Worm (Caenorhabditis elegans): ENCODE measurements around the gene C38C3.6.

The C38C3.6 gene

DNA sequence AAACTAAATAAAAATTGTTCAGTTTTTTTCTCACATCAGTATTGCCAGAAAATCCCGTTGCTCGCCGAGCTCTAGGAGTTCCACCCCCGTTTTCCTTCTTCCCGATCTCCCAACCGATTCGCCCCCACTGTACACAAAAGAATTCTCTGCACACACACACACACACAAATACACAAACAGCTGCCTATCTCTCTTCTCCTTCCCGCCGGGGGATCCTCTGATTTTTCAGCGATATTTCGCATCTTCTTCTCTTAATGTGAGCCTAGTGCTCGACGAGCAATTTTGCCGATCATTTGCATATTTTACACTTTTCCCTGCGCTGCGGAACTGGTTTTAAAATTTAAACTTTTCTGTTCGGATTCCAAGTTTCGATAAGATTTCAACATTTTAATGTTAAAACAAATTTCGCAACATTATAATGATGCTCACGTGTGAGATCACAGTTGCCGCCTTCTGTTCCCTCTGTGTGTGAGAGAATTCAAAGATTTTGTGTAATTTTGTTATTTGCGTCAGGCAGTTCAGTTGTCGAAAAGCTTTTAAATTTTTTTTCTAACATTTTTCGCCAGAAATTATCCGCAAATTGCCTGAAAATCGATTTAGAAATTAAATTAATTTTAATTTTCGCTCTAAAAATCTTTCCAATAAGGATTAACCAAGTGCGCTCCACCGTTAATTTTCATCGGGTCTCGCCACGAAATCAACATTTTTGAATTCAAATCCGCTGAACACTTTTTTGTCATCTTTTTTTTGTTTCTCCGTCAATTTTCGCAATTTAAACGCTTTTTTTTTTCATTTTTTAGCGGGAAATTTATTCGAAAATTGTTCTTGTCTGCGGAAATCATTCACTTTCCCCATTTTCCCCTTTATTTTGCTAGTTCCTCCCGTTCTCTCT, 20.1 kb downstream of the C38C3.6 start:
- TF ChIP-seq lir-3 (tag; optimal IDR thresholded peaks at IDR 0.05; ENCODE audit: poor library complexity) (no peak), nhr-76 (tag; optimal IDR thresholded peaks at IDR 0.05) (no peak), mab-9 (GFP tag; IDR thresholded peaks at IDR 0.05) (no peak), nhr-237 (tag; optimal IDR thresholded peaks at IDR 0.05) (no peak), sptf-1 (tag; optimal IDR thresholded peaks at IDR 0.05) (no peak), Y116A8C.19 (tag; optimal IDR thresholded peaks at IDR 0.05; ENCODE audit: borderline replicate concordance) (no peak), lin-39 (tag; optimal IDR thresholded peaks at IDR 0.05) (peak; percentile 12), ceh-90 (tag; optimal IDR thresholded peaks at IDR 0.05) (no peak), zag-1 (tag; optimal IDR thresholded peaks at IDR 0.05) (peak; percentile 22), unc-30 (tag; optimal IDR thresholded peaks at IDR 0.05) (peak; percentile 50), nhr-84 (tag; optimal IDR thresholded peaks at IDR 0.05) (no peak), vab-15 (tag; optimal IDR thresholded peaks at IDR 0.05) (no peak), pqm-1 (tag; optimal IDR thresholded peaks at IDR 0.05) (no peak), elt-2 (tag; optimal IDR thresholded peaks at IDR 0.05) (no peak), irx-1 (tag; optimal IDR thresholded peaks at IDR 0.05) (peak; percentile 30), dsc-1 (tag; optimal IDR thresholded peaks at IDR 0.05) (peak; percentile 69), C16A3.4 (tag; optimal IDR thresholded peaks at IDR 0.05) (peak; percentile 72), blmp-1 (tag; optimal IDR thresholded peaks at IDR 0.05) (peak; percentile 61), zip-4 (GFP tag; optimal IDR thresholded peaks at IDR 0.05) (peak; percentile 21), ets-5 (GFP tag; IDR thresholded peaks at IDR 0.05) (no peak), lin-35 (GFP tag; optimal IDR thresholded peaks at IDR 0.05) (peak; percentile 94 to 95), isw-1 (GFP tag; IDR thresholded peaks at IDR 0.05) (peak; percentile 64), sup-37 (GFP tag; optimal IDR thresholded peaks at IDR 0.05) (peak; percentile 23), ceh-63 (GFP tag; optimal IDR thresholded peaks at IDR 0.05) (no peak), ceh-88 (GFP tag; IDR thresholded peaks at IDR 0.05) (peak; percentile 43; the same call in 1 of the 2 replicates), mep-1 (tag; optimal IDR thresholded peaks at IDR 0.05) (peak; percentile 86), nhr-11 (tag; optimal IDR thresholded peaks at IDR 0.05) (no peak), lsy-2 (tag; optimal IDR thresholded peaks at IDR 0.05) (peak; percentile 80 to 90), nhr-77 (tag; optimal IDR thresholded peaks at IDR 0.05) (peak; percentile 30), nhr-85 (tag) (peak; percentile 83), efl-1 (optimal IDR thresholded peaks at IDR 0.05) (peak; percentile 81 to 92), efl-1 (GFP tag; optimal IDR thresholded peaks at IDR 0.05 in 1 of 2) (peak; percentile 90 to 99), fos-1 (tag; optimal IDR thresholded peaks at IDR 0.05) (no peak), tlp-1 (tag; optimal IDR thresholded peaks at IDR 0.05) (no peak), ces-1 (GFP tag; optimal IDR thresholded peaks at IDR 0.05) (no peak), egl-27 (tag; optimal IDR thresholded peaks at IDR 0.05) (no peak), nhr-71 (tag; optimal IDR thresholded peaks at IDR 0.05) (peak; percentile 80), alr-1 (tag; optimal IDR thresholded peaks at IDR 0.05; ENCODE audit: borderline replicate concordance) (no peak), lin-13 (GFP tag; optimal IDR thresholded peaks at IDR 0.05) (peak; percentile 84), ceh-82 (tag; optimal IDR thresholded peaks at IDR 0.05) (peak in 2 of 3 experiments; percentile 36 to 86), fkh-10 (GFP tag; optimal IDR thresholded peaks at IDR 0.05) (peak; percentile 31), pax-3 (tag; optimal IDR thresholded peaks at IDR 0.05) (no peak), hpl-2 (GFP tag; optimal IDR thresholded peaks at IDR 0.05) (peak; percentile 51), hlh-4 (tag; optimal IDR thresholded peaks at IDR 0.05) (no peak), xbp-1 (tag; optimal IDR thresholded peaks at IDR 0.05) (peak; percentile 60), grh-1 (GFP tag; IDR thresholded peaks at IDR 0.05) (no peak), F16B12.6 (tag; optimal IDR thresholded peaks at IDR 0.05) (peak; percentile 25), lin-15B (tag; optimal IDR thresholded peaks at IDR 0.05) (peak; percentile 86), unc-98 (GFP tag; IDR thresholded peaks at IDR 0.05) (no peak), unc-62 (GFP tag; optimal IDR thresholded peaks at IDR 0.05) (no peak), nhr-90 (tag; optimal IDR thresholded peaks at IDR 0.05; ENCODE audit: poor library complexity) (peak; percentile 42), lin-14 (GFP tag; optimal IDR thresholded peaks at IDR 0.05) (peak; percentile 89)

Measured in whole organism, L1 larva.